Worm (Caenorhabditis elegans) whole organism, L2 larva: ENCODE data around the gene Y43F8C.3.

Experiments used
- C34F6.9 ChIP-seq: fragments of 150-350 bp; optimal IDR thresholded peaks from 2 replicates; lab custom pipeline; 2014; ENCODE audit warnings: missing biosample characterization, missing genetic modification characterization
- F13H6.1 ChIP-seq: sonication (generic microtip); optimal IDR thresholded peaks from 2 replicates; lab custom pipeline; 2016; ENCODE audit warnings: missing genetic modification characterization, missing compliant biosample characterization
- R02D3.7 ChIP-seq: fragments of 150-350 bp; optimal IDR thresholded peaks from 2 replicates; lab custom pipeline; 2014; ENCODE audit warnings: missing biosample characterization, missing genetic modification characterization
- Y55F3AM.14 ChIP-seq: fragments of 200-800 bp; sonication (Bioruptor generic); optimal IDR thresholded peaks from 2 replicates; lab custom pipeline; 2018; ENCODE audit warnings: mild to moderate bottlenecking, missing genetic modification characterization, missing compliant biosample characterization
- ZK546.5 ChIP-seq: sonication (generic microtip); optimal IDR thresholded peaks from 2 replicates; lab custom pipeline; 2017; ENCODE audit warnings: missing biosample characterization, missing genetic modification characterization
- alr-1 ChIP-seq: fragments of 150-350 bp; optimal IDR thresholded peaks from 2 replicates; lab custom pipeline; 2014; ENCODE audit warnings: missing biosample characterization, missing genetic modification characterization
- aly-2 ChIP-seq: fragments of 150-350 bp; optimal IDR thresholded peaks from 2 replicates; lab custom pipeline; 2014; ENCODE audit warnings: missing biosample characterization, missing genetic modification characterization
- ama-1 ChIP-seq: fragments of 150-350 bp; optimal IDR thresholded peaks from 2 replicates; lab custom pipeline; 2018; ENCODE audit warnings: inconsistent platforms
- blmp-1 ChIP-seq: sonication (generic microtip); optimal IDR thresholded peaks from 2 replicates; lab custom pipeline; 2017; ENCODE audit warnings: missing genetic modification characterization, mild to moderate bottlenecking, missing compliant biosample characterization, antibody characterized with exemption, moderate library complexity; ENCODE audit not compliant: insufficient read depth
- ceh-16 ChIP-seq: fragments of 150-350 bp; optimal IDR thresholded peaks from 2 replicates; lab custom pipeline; 2014; ENCODE audit warnings: missing biosample characterization, missing genetic modification characterization
- ceh-82 ChIP-seq: fragments of 150-350 bp; optimal IDR thresholded peaks from 2 replicates; lab custom pipeline; 2014; ENCODE audit warnings: missing biosample characterization, missing genetic modification characterization
- crh-2 ChIP-seq: sonication (generic microtip); optimal IDR thresholded peaks from 2 replicates; lab custom pipeline; 2017; ENCODE audit warnings: missing biosample characterization, missing genetic modification characterization
- dmd-4 ChIP-seq: sonication (generic microtip); optimal IDR thresholded peaks from 2 replicates; lab custom pipeline; 2017; ENCODE audit warnings: missing biosample characterization, missing genetic modification characterization
- egl-27 ChIP-seq: sonication (generic microtip); optimal IDR thresholded peaks from 3 replicates; lab custom pipeline; 2017; ENCODE audit warnings: missing biosample characterization, missing genetic modification reagents, missing genetic modification characterization
- elt-1 ChIP-seq: fragments of 150-350 bp; optimal IDR thresholded peaks from 2 replicates; lab custom pipeline; 2014; ENCODE audit warnings: missing biosample characterization, missing genetic modification characterization
- elt-3 ChIP-seq: sonication (generic microtip); optimal IDR thresholded peaks from 2 replicates; lab custom pipeline; 2017; ENCODE audit warnings: missing biosample characterization, missing genetic modification characterization
- fos-1 ChIP-seq: fragments of 150-350 bp; optimal IDR thresholded peaks from 2 replicates; lab custom pipeline; 2014; ENCODE audit warnings: missing biosample characterization, missing genetic modification characterization
- gmeb-1 ChIP-seq: fragments of 150-350 bp; optimal IDR thresholded peaks from 2 replicates; lab custom pipeline; 2014; ENCODE audit warnings: missing biosample characterization, missing genetic modification characterization
- lin-11 ChIP-seq: fragments of 150-350 bp; sonication (generic microtip); optimal IDR thresholded peaks from 2 replicates; lab custom pipeline; 2014; ENCODE audit warnings: missing biosample characterization, missing genetic modification characterization, inconsistent platforms, mixed read lengths
- lin-13 ChIP-seq: fragments of 150-350 bp; optimal IDR thresholded peaks from 2 replicates; lab custom pipeline; 2014; ENCODE audit warnings: missing biosample characterization, missing genetic modification reagents, missing genetic modification characterization
- lin-39 ChIP-seq: fragments of 150-350 bp; optimal IDR thresholded peaks from 2 replicates; lab custom pipeline; 2014; ENCODE audit warnings: missing biosample characterization, missing genetic modification reagents, missing genetic modification characterization
- lsy-2 ChIP-seq, 2 experiments: fragments of 150-350 bp in 1 of 2; sonication (generic microtip) in 1 of 2; optimal IDR thresholded peaks; 2 replicates each; lab custom pipeline; 2014 to 2017; ENCODE audit warnings: missing biosample characterization in 2 of 2, missing genetic modification characterization in 2 of 2
- mab-5 ChIP-seq: fragments of 150-350 bp; optimal IDR thresholded peaks from 2 replicates; lab custom pipeline; 2014; ENCODE audit warnings: missing biosample characterization, missing genetic modification characterization
- mbf-1 ChIP-seq: sonication (generic microtip); optimal IDR thresholded peaks from 2 replicates; lab custom pipeline; 2017; ENCODE audit warnings: missing biosample characterization, missing genetic modification characterization
- mdl-1 ChIP-seq, 2 experiments: fragments of 150-350 bp in 1 of 2; sonication (generic microtip) in 1 of 2; optimal IDR thresholded peaks; 2 replicates each; lab custom pipeline; 2017; ENCODE audit warnings: missing biosample characterization in 2 of 2, missing genetic modification characterization in 2 of 2
- nhr-10 ChIP-seq: sonication (generic microtip); optimal IDR thresholded peaks from 2 replicates; lab custom pipeline; 2017; ENCODE audit warnings: missing biosample characterization, missing genetic modification characterization
- nhr-11 ChIP-seq: fragments of 150-350 bp; optimal IDR thresholded peaks from 2 replicates; lab custom pipeline; 2014; ENCODE audit warnings: missing biosample characterization, missing genetic modification characterization
- nhr-12 ChIP-seq: fragments of 150-350 bp; optimal IDR thresholded peaks from 2 replicates; lab custom pipeline; 2014; ENCODE audit warnings: missing biosample characterization, missing genetic modification characterization
- nhr-129 ChIP-seq: fragments of 150-350 bp; optimal IDR thresholded peaks from 2 replicates; lab custom pipeline; 2014; ENCODE audit warnings: missing biosample characterization, missing genetic modification characterization
- nhr-21 ChIP-seq: fragments of 150-350 bp; optimal IDR thresholded peaks from 2 replicates; lab custom pipeline; 2014; ENCODE audit warnings: missing biosample characterization, missing genetic modification characterization
- nhr-23 ChIP-seq: fragments of 150-350 bp; optimal IDR thresholded peaks from 2 replicates; lab custom pipeline; 2014; ENCODE audit warnings: missing biosample characterization, missing genetic modification reagents, missing genetic modification characterization
- nhr-237 ChIP-seq: fragments of 150-350 bp; optimal IDR thresholded peaks from 2 replicates; lab custom pipeline; 2014; ENCODE audit warnings: missing biosample characterization, missing genetic modification characterization
- nhr-25 ChIP-seq: fragments of 150-350 bp; sonication (generic microtip); optimal IDR thresholded peaks from 3 replicates; lab custom pipeline; 2014; ENCODE audit warnings: missing biosample characterization, missing genetic modification characterization
- nhr-6 ChIP-seq: fragments of 150-350 bp; optimal IDR thresholded peaks from 2 replicates; lab custom pipeline; 2014; ENCODE audit warnings: missing biosample characterization, missing genetic modification characterization
- nhr-77 ChIP-seq: fragments of 150-350 bp; optimal IDR thresholded peaks from 2 replicates; lab custom pipeline; 2014; ENCODE audit warnings: missing biosample characterization, missing genetic modification characterization
- peb-1 ChIP-seq: fragments of 150-350 bp; optimal IDR thresholded peaks from 2 replicates; lab custom pipeline; 2014; ENCODE audit warnings: missing biosample characterization, missing genetic modification characterization
- sem-4 ChIP-seq: fragments of 150-350 bp; optimal IDR thresholded peaks from 2 replicates; lab custom pipeline; 2014; ENCODE audit warnings: missing biosample characterization, missing genetic modification reagents, missing genetic modification characterization
- skn-1 ChIP-seq: sonication (generic microtip); optimal IDR thresholded peaks from 2 replicates; lab custom pipeline; 2017; ENCODE audit warnings: missing biosample characterization, missing genetic modification characterization
- sma-3 ChIP-seq: sonication (generic microtip); optimal IDR thresholded peaks from 2 replicates; lab custom pipeline; 2016; ENCODE audit warnings: missing genetic modification reagents, missing genetic modification characterization, missing compliant biosample characterization
- sma-9 ChIP-seq, 2 experiments: fragments of 150-350 bp in 1 of 2; sonication (generic microtip) in 1 of 2; optimal IDR thresholded peaks; 2 replicates each; lab custom pipeline; 2014 to 2016; ENCODE audit warnings: missing genetic modification characterization in 2 of 2, mild to moderate bottlenecking in 1 of 2, missing biosample characterization in 1 of 2, missing compliant biosample characterization in 1 of 2, missing genetic modification reagents in 1 of 2, moderate library complexity in 1 of 2
- snpc-4 ChIP-seq: fragments of 150-350 bp; optimal IDR thresholded peaks from 2 replicates; lab custom pipeline; 2014; ENCODE audit warnings: missing biosample characterization, missing genetic modification characterization
- unc-39 ChIP-seq: fragments of 150-350 bp; optimal IDR thresholded peaks from 2 replicates; lab custom pipeline; 2014; ENCODE audit warnings: missing biosample characterization, missing genetic modification characterization
- unc-55 ChIP-seq: fragments of 150-350 bp; sonication (generic microtip); optimal IDR thresholded peaks from 3 replicates; lab custom pipeline; 2014; ENCODE audit warnings: missing biosample characterization, missing genetic modification reagents, missing genetic modification characterization
- unc-62 ChIP-seq: fragments of 150-350 bp; optimal IDR thresholded peaks from 2 replicates; lab custom pipeline; 2014; ENCODE audit warnings: missing biosample characterization, missing genetic modification reagents, missing genetic modification characterization
- zag-1 ChIP-seq: fragments of 150-350 bp; optimal IDR thresholded peaks from 2 replicates; lab custom pipeline; 2014; ENCODE audit warnings: missing biosample characterization, missing genetic modification characterization
- ztf-1 ChIP-seq: fragments of 200-800 bp; sonication (Bioruptor generic); conservative IDR thresholded peaks from 2 replicates; pipeline ENCODE4 v1.3.6; 2022; ENCODE audit warnings: missing genetic modification characterization, missing compliant biosample characterization
- ztf-11 ChIP-seq: sonication (generic microtip); optimal IDR thresholded peaks from 2 replicates; lab custom pipeline; 2017; ENCODE audit warnings: missing biosample characterization, missing genetic modification characterization
- ztf-4 ChIP-seq: fragments of 150-350 bp; optimal IDR thresholded peaks from 2 replicates; lab custom pipeline; 2014; ENCODE audit warnings: missing biosample characterization, missing genetic modification characterization

The Y43F8C.3 gene

ce11 chrV:19643015-19643414 lies 20.6 kb upstream of the Y43F8C.3 start:
- TF ChIP-seq lin-13 (GFP tag; lab: Kevin White, UChicago) = peak; percentile 84
- TF ChIP-seq F13H6.1 (tag; lab: Kevin White, UChicago) = peak; percentile 82
- peak; percentile 14 for TF ChIP-seq ceh-16 (tag; lab: Kevin White, UChicago)
- TF ChIP-seq nhr-11 = peak; percentile 59
- no peak for TF ChIP-seq mbf-1
- TF ChIP-seq nhr-77 (tag; lab: Kevin White, UChicago) = no peak
- peak; percentile 17 for TF ChIP-seq nhr-25 (tag; lab: Kevin White, UChicago)
- TF ChIP-seq nhr-12 (tag; lab: Kevin White, UChicago) = no peak
- no peak for TF ChIP-seq nhr-23 (tag; lab: Kevin White, UChicago)
- no peak for TF ChIP-seq aly-2 (tag; lab: Kevin White, UChicago)
- TF ChIP-seq sma-3 (GFP tag; lab: Kevin White, UChicago) = peak; percentile 84
- TF ChIP-seq unc-55 (GFP tag; lab: Kevin White, UChicago) = peak; percentile 82
- TF ChIP-seq peb-1 (tag; lab: Kevin White, UChicago) = no peak
- TF ChIP-seq ztf-11 (tag; lab: Kevin White, UChicago) = no peak
- no peak for TF ChIP-seq ztf-1
- TF ChIP-seq alr-1 (tag; lab: Kevin White, UChicago) = no peak
- peak; percentile 58 for TF ChIP-seq nhr-129
- TF ChIP-seq R02D3.7 (tag; lab: Kevin White, UChicago) = no peak
- peak; percentile 42 for TF ChIP-seq zag-1 (tag; lab: Kevin White, UChicago)
- TF ChIP-seq lsy-2 (tag; optimal IDR thresholded peaks at IDR 0.05; lab: Kevin White, UChicago) = peak; percentile 84 to 86
- peak; percentile 85 for TF ChIP-seq Y55F3AM.14
- peak; percentile 15 for TF ChIP-seq nhr-6 (tag; lab: Kevin White, UChicago)
- no peak for TF ChIP-seq ZK546.5 (tag; lab: Kevin White, UChicago)
- peak; percentile 45 for TF ChIP-seq mab-5 (tag; lab: Kevin White, UChicago)
- TF ChIP-seq unc-62 (GFP tag; lab: Kevin White, UChicago) = no peak
- TF ChIP-seq nhr-10 (tag; lab: Kevin White, UChicago) = peak; percentile 37
- TF ChIP-seq unc-39 (tag; lab: Kevin White, UChicago) = no peak
- no peak for TF ChIP-seq nhr-237 (tag; lab: Kevin White, UChicago)
- TF ChIP-seq blmp-1 (tag; lab: Kevin White, UChicago) = no peak
- peak; percentile 65 for TF ChIP-seq C34F6.9 (tag; lab: Kevin White, UChicago)
- TF ChIP-seq ama-1 (lab: Kevin White, UChicago) = no peak
- TF ChIP-seq ztf-4 (tag; lab: Kevin White, UChicago) = peak; percentile 10
- TF ChIP-seq sem-4 (tag; lab: Kevin White, UChicago) = peak; percentile 11
- peak; percentile 79 for TF ChIP-seq fos-1 (tag; lab: Kevin White, UChicago)
- TF ChIP-seq ceh-82 (tag; lab: Kevin White, UChicago) = no peak
- peak; percentile 57 for TF ChIP-seq egl-27 (tag; lab: Kevin White, UChicago)
- TF ChIP-seq skn-1 (tag; lab: Kevin White, UChicago) = no peak
- TF ChIP-seq dmd-4 (tag; lab: Kevin White, UChicago) = no peak
- TF ChIP-seq mdl-1 (tag; optimal IDR thresholded peaks at IDR 0.05; lab: Kevin White, UChicago) = peak in 1 of 2 experiments; percentile 53
- peak; percentile 66 for TF ChIP-seq gmeb-1
- TF ChIP-seq crh-2 (tag; lab: Kevin White, UChicago) = peak; percentile 77
- TF ChIP-seq lin-11 (tag; lab: Kevin White, UChicago) = peak; percentile 64
- TF ChIP-seq sma-9 (GFP tag; optimal IDR thresholded peaks at IDR 0.05; lab: Kevin White, UChicago) = no peak
- TF ChIP-seq sma-9 (tag; optimal IDR thresholded peaks at IDR 0.05; lab: Kevin White, UChicago) = no peak
- TF ChIP-seq snpc-4 = peak; percentile 27
- TF ChIP-seq nhr-21 (tag; lab: Kevin White, UChicago) = peak; percentile 82
- TF ChIP-seq elt-3 = no peak
- no peak for TF ChIP-seq elt-1
- no peak for TF ChIP-seq lin-39
- TF ChIP-seq, all 48 proteins: peak for 25
